Fruit fly (Drosophila melanogaster): ENCODE results near the gene CG31937.

Gene CG31937

DNA sequence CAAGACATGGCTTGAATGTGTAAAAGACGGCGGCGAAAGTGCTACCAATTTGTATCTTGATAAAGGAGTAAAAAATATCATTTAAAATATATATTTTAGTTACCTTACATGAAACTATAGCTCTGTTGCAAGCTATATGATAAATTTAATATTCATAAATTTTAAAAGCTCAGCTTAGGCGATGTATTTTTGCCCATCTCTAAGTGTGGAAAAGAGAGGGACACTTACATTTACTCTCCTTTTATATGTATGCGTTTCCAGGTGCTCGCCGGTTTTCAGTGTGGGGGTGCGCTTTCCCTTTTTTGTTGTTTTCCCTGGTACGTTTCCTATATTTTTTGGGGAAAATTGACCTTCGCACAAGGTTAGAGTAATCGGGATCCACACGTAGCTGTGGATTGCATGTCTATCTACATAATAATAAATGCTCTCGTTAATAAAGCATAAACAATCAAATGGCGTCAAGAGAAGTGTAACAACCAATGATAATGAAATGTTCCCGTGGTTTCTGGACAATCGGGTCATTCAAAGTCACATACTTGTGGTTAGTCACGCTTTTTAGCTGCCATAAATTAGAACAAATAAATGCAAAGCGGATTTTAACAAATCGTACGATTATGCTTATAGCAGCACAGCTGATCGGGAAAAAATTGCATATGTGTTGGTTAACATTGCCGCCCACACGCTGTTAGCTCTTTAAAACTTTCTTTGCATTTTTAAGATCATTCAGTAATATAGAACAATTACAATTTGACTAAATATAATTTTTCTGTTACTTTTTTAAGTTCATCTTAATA is 1.7 kb upstream of the CG31937 start (continued):
- TF ChIP-seq pzg (GFP tag; optimal IDR thresholded peaks at IDR 0.05) (peak; percentile 39), tap (tag; optimal IDR thresholded peaks at IDR 0.05) (peak; percentile 93), unc-4 (GFP tag; IDR thresholded peaks at IDR 0.05; ENCODE audit: partially characterized antibody) (peak; percentile 98), ATbp (GFP tag; optimal IDR thresholded peaks at IDR 0.05) (peak; percentile 98), CG2199 (GFP tag; IDR thresholded peaks at IDR 0.05) (peak; percentile 69; the same call in 2 of the 3 replicates), Tbp (GFP tag; optimal IDR thresholded peaks at IDR 0.05) (no peak), exex (tag; optimal IDR thresholded peaks at IDR 0.05) (peak; percentile 86), Sry-β (GFP tag; optimal IDR thresholded peaks at IDR 0.05) (peak; percentile 48), CHES-1-like (GFP tag; optimal IDR thresholded peaks at IDR 0.05) (peak; percentile 85), CG5245 (GFP tag; optimal IDR thresholded peaks at IDR 0.05) (peak; percentile 91), chm (GFP tag; IDR thresholded peaks at IDR 0.05) (peak; percentile 95), CG33557 (GFP tag; optimal IDR thresholded peaks at IDR 0.05) (peak; percentile 98), D19A (tag; optimal IDR thresholded peaks at IDR 0.05) (peak; percentile 96), CG2120 (GFP tag; optimal IDR thresholded peaks at IDR 0.05) (peak; percentile 98), Pdp1 (GFP tag; optimal IDR thresholded peaks at IDR 0.05) (peak; percentile 51 to 92), repo (GFP tag; optimal IDR thresholded peaks at IDR 0.05) (peak; percentile 22), Fer2 (tag; optimal IDR thresholded peaks at IDR 0.05) (peak; percentile 97), CG31388 (GFP tag; optimal IDR thresholded peaks at IDR 0.05) (peak; percentile 83), D19B (GFP tag; optimal IDR thresholded peaks at IDR 0.05) (peak; percentile 87), danr (GFP tag; IDR thresholded peaks at IDR 0.05) (peak; percentile 94), CG8089 (GFP tag; optimal IDR thresholded peaks at IDR 0.05) (peak; percentile 62), Hmx (GFP tag; optimal IDR thresholded peaks at IDR 0.05) (peak; percentile 77), MESR4 (GFP tag; optimal IDR thresholded peaks at IDR 0.05) (peak; percentile 17), phol (tag; optimal IDR thresholded peaks at IDR 0.05) (no peak), tx (GFP tag; optimal IDR thresholded peaks at IDR 0.05) (peak; percentile 76), Sox100B (GFP tag; optimal IDR thresholded peaks at IDR 0.05) (peak; percentile 99), Mad (GFP tag; optimal IDR thresholded peaks at IDR 0.05) (peak; percentile 94), CG12236 (GFP tag; optimal IDR thresholded peaks at IDR 0.05) (peak; percentile 69), CG12659 (GFP tag; optimal IDR thresholded peaks at IDR 0.05) (peak; percentile 99), Ptx1 (GFP tag; IDR thresholded peaks at IDR 0.05) (peak; percentile 98), HmgD (GFP tag; optimal IDR thresholded peaks at IDR 0.05) (no peak), CG7839 (tag; optimal IDR thresholded peaks at IDR 0.05) (peak; percentile 98), ato (GFP tag; IDR thresholded peaks at IDR 0.05; ENCODE audit: partially characterized antibody) (peak; percentile 56; the same call in 1 of the 2 replicates), zfh2 (GFP tag; optimal IDR thresholded peaks at IDR 0.05) (peak; percentile 93), maf-S (GFP tag; optimal IDR thresholded peaks at IDR 0.05) (peak; percentile 73), vvl (GFP tag; IDR thresholded peaks at IDR 0.05) (peak; percentile 98), CG1792 (GFP tag; optimal IDR thresholded peaks at IDR 0.05) (peak; percentile 71), disco-r (GFP tag; optimal IDR thresholded peaks at IDR 0.05) (peak; percentile 36), CG4282 (GFP tag; optimal IDR thresholded peaks at IDR 0.05) (peak; percentile 25), Dip3 (GFP tag; optimal IDR thresholded peaks at IDR 0.05) (peak; percentile 89), CG17612 (GFP tag; IDR thresholded peaks at IDR 0.05) (peak; percentile 90), CG15479 (GFP tag; optimal IDR thresholded peaks at IDR 0.05) (peak; percentile 50), Bteb2 (GFP tag; optimal IDR thresholded peaks at IDR 0.05) (peak; percentile 92), ERR (GFP tag; optimal IDR thresholded peaks at IDR 0.05) (peak; percentile 98), sens-2 (GFP tag; IDR thresholded peaks at IDR 0.05) (peak; percentile 89), fd102C (GFP tag; optimal IDR thresholded peaks at IDR 0.05) (peak; percentile 67), Ets97D (GFP tag; optimal IDR thresholded peaks at IDR 0.05) (peak; percentile 67), CG5180 (GFP tag; optimal IDR thresholded peaks at IDR 0.05) (peak; percentile 86), CG7987 (GFP tag; optimal IDR thresholded peaks at IDR 0.05) (peak; percentile 62)

Measured in whole organism, embryonic.